Worm (Caenorhabditis elegans): Measurements from ENCODE around the gene dos-1.

- TF ChIP-seq unc-62 (GFP tag; optimal IDR thresholded peaks at IDR 0.05) (no peak), T07F8.4 (tag; optimal IDR thresholded peaks at IDR 0.05) (no peak), ets-4 (GFP tag; optimal IDR thresholded peaks at IDR 0.05) (no peak), lin-54 (GFP tag; optimal IDR thresholded peaks at IDR 0.05) (no peak), hmg-20 (GFP tag; IDR thresholded peaks at IDR 0.05) (no peak), ekl-4 (GFP tag; IDR thresholded peaks at IDR 0.05) (no peak), egrh-3 (GFP tag; IDR thresholded peaks at IDR 0.05) (0 out of 2 replicates have a peak, but pooled peaks have one; percentile 6), repo-1 (tag; optimal IDR thresholded peaks at IDR 0.05) (no peak), ceh-58 (GFP tag; IDR thresholded peaks at IDR 0.05) (no peak), F57A8.1 (GFP tag; optimal IDR thresholded peaks at IDR 0.05) (no peak), bed-2 (GFP tag; IDR thresholded peaks at IDR 0.05) (no peak), zfh-2 (GFP tag; conservative IDR thresholded peaks at IDR 0.05) (peak; percentile 75), madf-8 (GFP tag; conservative IDR thresholded peaks at IDR 0.05) (no peak)
Measured at ce11 chrIII:9081763-9082162, 22.0 kb upstream of the dos-1 start, which contains the start of gene far-2.

All from whole organism, young adult.